Fruit fly (Drosophila melanogaster): ENCODE measurements around the gene prage.

The prage gene

dm6 chrX:1830396-1831218 is 57.1 kb downstream of the prage start (continued):
- no peak for TF ChIP-seq unc-4 (GFP tag; IDR thresholded peaks at IDR 0.05; ENCODE audit: partially characterized antibody)
- peak; percentile 78 for TF ChIP-seq Bdp1 (GFP tag; optimal IDR thresholded peaks at IDR 0.05)
- peak; percentile 95 for TF ChIP-seq CG13624 (GFP tag; optimal IDR thresholded peaks at IDR 0.05)
- 0 out of 2 replicates have a peak, but pooled peaks have one; percentile 29 for TF ChIP-seq Scr (GFP tag; IDR thresholded peaks at IDR 0.05; ENCODE audit: partially characterized antibody)
- TF ChIP-seq CG11560 (tag; IDR thresholded peaks at IDR 0.05), result peak; percentile 86
- peak; percentile 98 for TF ChIP-seq zfh1 (GFP tag; IDR thresholded peaks at IDR 0.05)
- TF ChIP-seq gce (GFP tag; IDR thresholded peaks at IDR 0.05), result peak; percentile 98
- TF ChIP-seq az2 (GFP tag; optimal IDR thresholded peaks at IDR 0.05), result peak; percentile 94
- peak; percentile 90 for TF ChIP-seq Side (GFP tag; optimal IDR thresholded peaks at IDR 0.05)
- peak; percentile 97 for TF ChIP-seq dm (GFP tag; optimal IDR thresholded peaks at IDR 0.05)
- peak; percentile 92 for TF ChIP-seq org-1 (GFP tag; optimal IDR thresholded peaks at IDR 0.05)
- peak; percentile 83 for TF ChIP-seq CG6654 (GFP tag; optimal IDR thresholded peaks at IDR 0.05)
- peak; percentile 90 for TF ChIP-seq tup (GFP tag; optimal IDR thresholded peaks at IDR 0.05)
- peak; percentile 69 for TF ChIP-seq Hey (tag; optimal IDR thresholded peaks at IDR 0.05)
- TF ChIP-seq sima (GFP tag; optimal IDR thresholded peaks at IDR 0.05), result peak; percentile 84
- peak; percentile 79 for TF ChIP-seq TFAM (GFP tag; optimal IDR thresholded peaks at IDR 0.05)
- TF ChIP-seq Rfx (GFP tag; IDR thresholded peaks at IDR 0.05), result peak; percentile 99

dm6 chrX:1831219-1831555 is 57.7 kb downstream of the prage start:
- TF ChIP-seq CG13287 (GFP tag; IDR thresholded peaks at IDR 0.05; ENCODE audit: partially characterized antibody) (peak; percentile 7; the same call in 1 of the 2 replicates), amos (GFP tag; IDR thresholded peaks at IDR 0.05; ENCODE audit: partially characterized antibody) (peak; percentile 36; the same call in 1 of the 2 replicates), sr (GFP tag; IDR thresholded peaks at IDR 0.05) (no peak), nerfin-2 (GFP tag; IDR thresholded peaks at IDR 0.05; ENCODE audit: partially characterized antibody) (0 out of 2 replicates have a peak, but pooled peaks have one; percentile 42), D19B (GFP tag; optimal IDR thresholded peaks at IDR 0.05) (no peak), CG7556 (GFP tag; optimal IDR thresholded peaks at IDR 0.05) (peak; percentile 78), Hand (GFP tag; optimal IDR thresholded peaks at IDR 0.05) (peak; percentile 2), Deaf1 (tag; optimal IDR thresholded peaks at IDR 0.05) (peak; percentile 12), Adf1 (GFP tag; IDR thresholded peaks at IDR 0.05) (peak; percentile 15), CG42726 (GFP tag; IDR thresholded peaks at IDR 0.05; ENCODE audit: partially characterized antibody) (peak; percentile 65; the same call in 1 of the 2 replicates), Dll (GFP tag; IDR thresholded peaks at IDR 0.05; ENCODE audit: partially characterized antibody) (0 out of 4 replicates have a peak, but pooled peaks have one; percentile 8), Trl (optimal IDR thresholded peaks at IDR 0.05) (no peak), Trl (GFP tag; optimal IDR thresholded peaks at IDR 0.05) (no peak), Bgb (GFP tag; IDR thresholded peaks at IDR 0.05; ENCODE audit: partially characterized antibody) (peak; percentile 53; the same call in 1 of the 2 replicates), Jarid2 (GFP tag; optimal IDR thresholded peaks at IDR 0.05) (peak; percentile 82)

dm6 chrX:1832699-1833098 is 59.2 kb downstream of the prage start:
- TF ChIP-seq Jarid2 (GFP tag; optimal IDR thresholded peaks at IDR 0.05) (no peak), CG12769 (tag; optimal IDR thresholded peaks at IDR 0.05) (peak; percentile 47)

- peak in 1 of 2 experiments; percentile 62 for TF ChIP-seq Pdp1 (GFP tag; optimal IDR thresholded peaks at IDR 0.05)
- TF ChIP-seq trh (GFP tag; optimal IDR thresholded peaks at IDR 0.05), result no peak
- no peak for TF ChIP-seq Opbp (GFP tag; IDR thresholded peaks at IDR 0.05; ENCODE audit: partially characterized antibody)
- TF ChIP-seq sqz (GFP tag; optimal IDR thresholded peaks at IDR 0.05), result peak; percentile 34
- peak; percentile 0 for TF ChIP-seq kni (GFP tag; optimal IDR thresholded peaks at IDR 0.05)
- TF ChIP-seq vvl (GFP tag; IDR thresholded peaks at IDR 0.05), result peak; percentile 33; the same call in 1 of the 2 replicates
- TF ChIP-seq Blimp-1 (GFP tag; optimal IDR thresholded peaks at IDR 0.05), result peak; percentile 96
- peak; percentile 65 for TF ChIP-seq pros (GFP tag; optimal IDR thresholded peaks at IDR 0.05)
- TF ChIP-seq Hr78 (GFP tag; optimal IDR thresholded peaks at IDR 0.05), result peak in 1 of 2 experiments; percentile 94
Observed at dm6 chrX:1834702-1835376, 61.3 kb downstream of the prage start.

Measured in whole organism, embryonic.